Fruit fly (Drosophila melanogaster) whole organism, prepupa: Measurements from ENCODE around the gene Sema5c.

Experiments used
- Blimp-1 ChIP-seq: fragments of 200-800 bp; sonication (Bioruptor generic); optimal IDR thresholded peaks from 3 replicates; lab custom pipeline; 2017; ENCODE audit warnings: missing biosample characterization, missing genetic modification characterization, mild to moderate bottlenecking, moderate library complexity, missing genetic modification reagents
- CG10631 ChIP-seq: fragments of 200-800 bp; sonication (Bioruptor generic); optimal IDR thresholded peaks from 2 replicates; lab custom pipeline; 2016; ENCODE audit warnings: missing biosample characterization, missing genetic modification characterization
- CG10669 ChIP-seq: fragments of 200-800 bp; sonication (Bioruptor generic); optimal IDR thresholded peaks from 3 replicates; lab custom pipeline; 2018; ENCODE audit warnings: missing biosample characterization, mild to moderate bottlenecking, missing genetic modification characterization, moderate library complexity
- CG11294 ChIP-seq: fragments of 200-800 bp; sonication (Bioruptor generic); IDR thresholded peaks from 2 replicates; pipeline ENCODE4 v1.3.6; 2022; ENCODE audit warnings: missing biosample characterization, missing genetic modification characterization
- CG11762 ChIP-seq: fragments of 200-800 bp; sonication (Bioruptor generic); optimal IDR thresholded peaks from 3 replicates; lab custom pipeline; 2016; ENCODE audit warnings: missing biosample characterization, missing genetic modification characterization; ENCODE audit not compliant: insufficient read depth
- CG15336 ChIP-seq: fragments of 200-800 bp; sonication (Bioruptor generic); IDR thresholded peaks from 2 replicates; pipeline ENCODE4 v1.3.6; 2022; ENCODE audit warnings: missing biosample characterization, missing genetic modification characterization
- CG1621 ChIP-seq: fragments of 200-800 bp; sonication (Bioruptor generic); optimal IDR thresholded peaks from 3 replicates; lab custom pipeline; 2018; ENCODE audit warnings: missing biosample characterization, mild to moderate bottlenecking, missing genetic modification characterization
- CG16779 ChIP-seq: fragments of 200-800 bp; sonication (Bioruptor generic); optimal IDR thresholded peaks from 3 replicates; lab custom pipeline; 2017; ENCODE audit warnings: missing biosample characterization, mild to moderate bottlenecking, missing genetic modification characterization
- CG3032 ChIP-seq: fragments of 200-800 bp; optimal IDR thresholded peaks from 2 replicates; lab custom pipeline; 2019; ENCODE audit warnings: missing biosample characterization, mild to moderate bottlenecking, missing genetic modification characterization, moderate library complexity
- CG31627 ChIP-seq: fragments of 200-800 bp; sonication (Bioruptor generic); optimal IDR thresholded peaks from 3 replicates; lab custom pipeline; 2016; ENCODE audit warnings: missing biosample characterization, missing genetic modification characterization
- CG32006 ChIP-seq: fragments of 200-800 bp; sonication (Bioruptor generic); optimal IDR thresholded peaks from 3 replicates; lab custom pipeline; 2017; ENCODE audit warnings: missing biosample characterization, mild to moderate bottlenecking, missing genetic modification characterization
- CG34406 ChIP-seq: fragments of 200-800 bp; sonication (Bioruptor generic); optimal IDR thresholded peaks from 3 replicates; lab custom pipeline; 2016; ENCODE audit warnings: missing biosample characterization, missing genetic modification characterization
- CG3919 ChIP-seq: fragments of 200-800 bp; sonication (Bioruptor generic); optimal IDR thresholded peaks from 3 replicates; lab custom pipeline; 2016; ENCODE audit warnings: missing biosample characterization, missing genetic modification characterization
- CG6163 ChIP-seq: fragments of 200-800 bp; sonication (Bioruptor generic); IDR thresholded peaks from 3 replicates; pipeline ENCODE4 v1.3.6; 2022; ENCODE audit warnings: missing biosample characterization, missing genetic modification characterization
- CG6276 ChIP-seq: fragments of 200-800 bp; sonication (Bioruptor generic); optimal IDR thresholded peaks from 2 replicates; lab custom pipeline; 2017; ENCODE audit warnings: missing biosample characterization, mild to moderate bottlenecking, missing genetic modification characterization
- CG6792 ChIP-seq: fragments of 200-800 bp; sonication (Bioruptor generic); optimal IDR thresholded peaks from 3 replicates; lab custom pipeline; 2016; ENCODE audit warnings: missing biosample characterization, missing genetic modification characterization
- CG6808 ChIP-seq: fragments of 200-800 bp; sonication (Bioruptor generic); optimal IDR thresholded peaks from 3 replicates; lab custom pipeline; 2017; ENCODE audit warnings: missing biosample characterization, missing genetic modification characterization, mild to moderate bottlenecking, moderate library complexity, missing genetic modification reagents
- CG6854 ChIP-seq: fragments of 200-800 bp; sonication (Bioruptor generic); optimal IDR thresholded peaks from 2 replicates; lab custom pipeline; 2017; ENCODE audit warnings: missing biosample characterization, mild to moderate bottlenecking, missing genetic modification characterization
- CG8119 ChIP-seq: fragments of 200-800 bp; sonication (Bioruptor generic); IDR thresholded peaks from 3 replicates; pipeline ENCODE4 v1.3.6; 2022; ENCODE audit warnings: missing biosample characterization, missing genetic modification characterization
- CG8319 ChIP-seq: fragments of 200-800 bp; sonication (Bioruptor generic); optimal IDR thresholded peaks from 3 replicates; lab custom pipeline; 2016; ENCODE audit warnings: missing biosample characterization, missing genetic modification characterization
- CG8632 ChIP-seq: fragments of 200-800 bp; sonication (Bioruptor generic); optimal IDR thresholded peaks from 3 replicates; lab custom pipeline; 2016; ENCODE audit warnings: missing biosample characterization, missing genetic modification characterization
- Eip75B ChIP-seq: fragments of 200-800 bp; sonication (Bioruptor generic); optimal IDR thresholded peaks from 3 replicates; lab custom pipeline; 2016; ENCODE audit warnings: missing biosample characterization, missing genetic modification characterization
- Eip78C ChIP-seq: fragments of 200-800 bp; sonication (Bioruptor generic); peaks from one replicate; lab custom pipeline; 2016; ENCODE audit warnings: missing biosample characterization, missing genetic modification characterization
- Eip93F ChIP-seq: fragments of 200-800 bp; sonication (Bioruptor generic); optimal IDR thresholded peaks from 2 replicates; lab custom pipeline; 2016; ENCODE audit warnings: missing biosample characterization, mild to moderate bottlenecking, missing genetic modification characterization
- Ets21C ChIP-seq: fragments of 200-800 bp; sonication (Bioruptor generic); optimal IDR thresholded peaks from 3 replicates; lab custom pipeline; 2016; ENCODE audit warnings: missing biosample characterization, missing genetic modification characterization
- Ets96B ChIP-seq: fragments of 200-800 bp; optimal IDR thresholded peaks from 2 replicates; lab custom pipeline; 2019; ENCODE audit warnings: missing biosample characterization, mild to moderate bottlenecking, missing genetic modification characterization, moderate library complexity
- Gug ChIP-seq: fragments of 200-800 bp; sonication (Bioruptor generic); IDR thresholded peaks from 2 replicates; pipeline ENCODE4 v1.3.6; 2022; ENCODE audit warnings: missing biosample characterization, missing genetic modification characterization
- Hr38 ChIP-seq: sonication (Bioruptor generic); optimal IDR thresholded peaks from 2 replicates; lab custom pipeline; 2016; ENCODE audit warnings: missing biosample characterization, missing genetic modification characterization
- Hr39 ChIP-seq: fragments of 200-800 bp; sonication (Bioruptor generic); optimal IDR thresholded peaks from 2 replicates; lab custom pipeline; 2016; ENCODE audit warnings: missing biosample characterization, missing genetic modification characterization
- Hr4 ChIP-seq: fragments of 200-800 bp; sonication (Bioruptor generic); optimal IDR thresholded peaks from 3 replicates; lab custom pipeline; 2016; ENCODE audit warnings: missing biosample characterization, missing genetic modification characterization
- Lpt ChIP-seq: fragments of 200-800 bp; sonication (Bioruptor generic); optimal IDR thresholded peaks from 3 replicates; lab custom pipeline; 2016; ENCODE audit warnings: missing biosample characterization, missing genetic modification characterization
- OdsH ChIP-seq: fragments of 200-800 bp; sonication (Bioruptor generic); optimal IDR thresholded peaks from 3 replicates; lab custom pipeline; 2016; ENCODE audit warnings: missing biosample characterization, missing genetic modification characterization
- Smox ChIP-seq: fragments of 200-800 bp; sonication (Bioruptor generic); optimal IDR thresholded peaks from 3 replicates; lab custom pipeline; 2016; ENCODE audit warnings: missing biosample characterization, missing genetic modification characterization
- Sox102F ChIP-seq: fragments of 200-800 bp; sonication (Bioruptor generic); optimal IDR thresholded peaks from 2 replicates; lab custom pipeline; 2016; ENCODE audit warnings: missing biosample characterization, mild to moderate bottlenecking, missing genetic modification characterization
- Sox14 ChIP-seq: fragments of 200-800 bp; sonication (Bioruptor generic); optimal IDR thresholded peaks from 3 replicates; lab custom pipeline; 2016; ENCODE audit warnings: missing biosample characterization, missing genetic modification characterization
- achi ChIP-seq: fragments of 200-800 bp; sonication (Bioruptor generic); optimal IDR thresholded peaks from 3 replicates; lab custom pipeline; 2016; ENCODE audit warnings: missing biosample characterization, missing genetic modification characterization
- acj6 ChIP-seq: fragments of 200-800 bp; sonication (Bioruptor generic); optimal IDR thresholded peaks from 3 replicates; lab custom pipeline; 2016; ENCODE audit warnings: missing biosample characterization, missing genetic modification characterization
- cyc ChIP-seq: fragments of 200-800 bp; sonication (Bioruptor generic); optimal IDR thresholded peaks from 3 replicates; lab custom pipeline; 2016; ENCODE audit warnings: missing biosample characterization, missing genetic modification characterization
- dac ChIP-seq: fragments of 200-800 bp; sonication (Bioruptor generic); optimal IDR thresholded peaks from 2 replicates; lab custom pipeline; 2017; ENCODE audit warnings: missing biosample characterization, mild to moderate bottlenecking, missing genetic modification characterization
- dsx ChIP-seq: fragments of 200-800 bp; optimal IDR thresholded peaks from 3 replicates; lab custom pipeline; 2019; ENCODE audit warnings: missing biosample characterization, mild to moderate bottlenecking, missing genetic modification characterization, moderate library complexity; ENCODE audit not compliant: poor library complexity, severe bottlenecking
- eg ChIP-seq: fragments of 200-800 bp; sonication (Bioruptor generic); IDR thresholded peaks from 3 replicates; pipeline ENCODE4 v1.3.6; 2022; ENCODE audit warnings: missing biosample characterization, missing genetic modification characterization
- esn ChIP-seq: fragments of 200-800 bp; sonication (Bioruptor generic); optimal IDR thresholded peaks from 2 replicates; lab custom pipeline; 2016; ENCODE audit warnings: missing biosample characterization, mild to moderate bottlenecking, missing genetic modification characterization, moderate library complexity
- fd59A ChIP-seq: fragments of 200-800 bp; sonication (Bioruptor generic); optimal IDR thresholded peaks from 2 replicates; lab custom pipeline; 2017; ENCODE audit warnings: missing biosample characterization, mild to moderate bottlenecking, missing genetic modification characterization, missing genetic modification reagents
- fd85E ChIP-seq: fragments of 200-800 bp; sonication (Bioruptor generic); optimal IDR thresholded peaks from 3 replicates; lab custom pipeline; 2016; ENCODE audit warnings: missing biosample characterization, missing genetic modification characterization
- fkh ChIP-seq: fragments of 200-800 bp; sonication (Bioruptor generic); optimal IDR thresholded peaks from 3 replicates; lab custom pipeline; 2017; ENCODE audit warnings: missing biosample characterization, mild to moderate bottlenecking, missing genetic modification characterization, moderate library complexity
- lz ChIP-seq: fragments of 200-800 bp; sonication (Bioruptor generic); optimal IDR thresholded peaks from 3 replicates; lab custom pipeline; 2016; ENCODE audit warnings: missing biosample characterization, missing genetic modification characterization
- net ChIP-seq: fragments of 200-800 bp; sonication (Bioruptor generic); optimal IDR thresholded peaks from 3 replicates; lab custom pipeline; 2016; ENCODE audit warnings: missing biosample characterization, missing genetic modification characterization
- salr ChIP-seq, 2 experiments: fragments of 200-800 bp; sonication (Bioruptor generic); optimal IDR thresholded peaks; 3 replicates each; lab custom pipeline; 2016 to 2018; ENCODE audit warnings: missing biosample characterization in 2 of 2, missing genetic modification characterization in 2 of 2, mild to moderate bottlenecking in 1 of 2
- spab ChIP-seq: fragments of 200-800 bp; sonication (Bioruptor generic); optimal IDR thresholded peaks from 2 replicates; lab custom pipeline; 2017; ENCODE audit warnings: missing biosample characterization, mild to moderate bottlenecking, missing genetic modification characterization, missing genetic modification reagents
- ss ChIP-seq, 2 experiments: fragments of 200-800 bp; sonication (Bioruptor generic); optimal IDR thresholded peaks; 2 replicates in 1 of 2; 3 replicates in 1 of 2; lab custom pipeline; 2017 to 2018; ENCODE audit warnings: mild to moderate bottlenecking in 2 of 2, missing biosample characterization in 2 of 2, missing genetic modification characterization in 2 of 2, moderate library complexity in 1 of 2
- svp ChIP-seq: fragments of 200-800 bp; sonication (Bioruptor generic); peaks from one replicate; lab custom pipeline; 2016; ENCODE audit warnings: missing biosample characterization, missing genetic modification characterization
- topi ChIP-seq: fragments of 200-800 bp; sonication (Bioruptor generic); optimal IDR thresholded peaks from 3 replicates; lab custom pipeline; 2016; ENCODE audit warnings: missing biosample characterization, missing genetic modification characterization

The Sema5c gene

dm6 chr3L:12077348-12077747 lies 4.3 kb downstream of the Sema5c start:
- TF ChIP-seq dac (GFP tag; lab: Kevin White, UChicago): peak; percentile 51
- peak; percentile 86 for TF ChIP-seq svp
- TF ChIP-seq CG34406 (GFP tag; lab: Kevin White, UChicago): peak; percentile 78
- peak; percentile 69 for TF ChIP-seq Hr39
- TF ChIP-seq CG6808 (GFP tag; lab: Kevin White, UChicago): peak; percentile 80
- TF ChIP-seq esn (GFP tag; lab: Kevin White, UChicago): peak; percentile 78
- peak; percentile 86 for TF ChIP-seq acj6
- peak; percentile 43 for TF ChIP-seq Blimp-1 (GFP tag; lab: Kevin White, UChicago)
- TF ChIP-seq cyc (GFP tag; lab: Kevin White, UChicago): peak; percentile 71
- TF ChIP-seq fd59A: peak; percentile 77
- TF ChIP-seq salr (GFP tag; optimal IDR thresholded peaks at IDR 0.05; lab: Kevin White, UChicago): peak; percentile 34 to 82
- no peak for TF ChIP-seq Hr38 (GFP tag; lab: Kevin White, UChicago)
- TF ChIP-seq Sox102F (GFP tag; lab: Kevin White, UChicago): peak; percentile 75
- peak; percentile 53 for TF ChIP-seq CG16779
- TF ChIP-seq lz (GFP tag; lab: Kevin White, UChicago): peak; percentile 61
- peak; percentile 67 for TF ChIP-seq CG31627 (GFP tag; lab: Kevin White, UChicago)
- peak; percentile 24 for TF ChIP-seq fd85E (GFP tag; lab: Kevin White, UChicago)
- peak; percentile 68 for TF ChIP-seq CG1621 (tag; lab: Kevin White, UChicago)
- TF ChIP-seq CG32006: peak; percentile 88
- TF ChIP-seq CG15336: peak; percentile 90
- peak; percentile 68 for TF ChIP-seq CG8319 (GFP tag; lab: Kevin White, UChicago)
- TF ChIP-seq CG11762 (GFP tag; lab: Kevin White, UChicago): peak; percentile 70
- peak; percentile 82 for TF ChIP-seq Eip75B (GFP tag; lab: Kevin White, UChicago)
- TF ChIP-seq CG8119 (GFP tag; lab: Robert Waterston, UW): peak; percentile 89
- peak; percentile 83 for TF ChIP-seq Sox14 (GFP tag; lab: Kevin White, UChicago)
- peak; percentile 76 for TF ChIP-seq Lpt
- peak; percentile 75 for TF ChIP-seq CG10669 (GFP tag; lab: Kevin White, UChicago)
- TF ChIP-seq OdsH (GFP tag; lab: Kevin White, UChicago): peak; percentile 85
- peak; percentile 79 for TF ChIP-seq CG8632 (GFP tag; lab: Kevin White, UChicago)
- peak; percentile 74 for TF ChIP-seq topi (GFP tag; lab: Kevin White, UChicago)
- peak; percentile 74 for TF ChIP-seq CG10631
- TF ChIP-seq CG6163: peak; percentile 89
- peak; percentile 71 for TF ChIP-seq Ets96B (tag; lab: Kevin White, UChicago)
- peak; percentile 77 for TF ChIP-seq spab (GFP tag; lab: Kevin White, UChicago)
- TF ChIP-seq CG11294 (GFP tag; lab: Robert Waterston, UW): peak; percentile 54
- TF ChIP-seq CG6854: peak; percentile 24
- TF ChIP-seq CG6276 (GFP tag; lab: Kevin White, UChicago): peak; percentile 83
- TF ChIP-seq achi: peak; percentile 82
- TF ChIP-seq Smox: peak; percentile 77
- peak; percentile 93 for TF ChIP-seq Eip78C (GFP tag; lab: Kevin White, UChicago)
- TF ChIP-seq Eip93F (GFP tag; lab: Kevin White, UChicago): peak; percentile 32
- TF ChIP-seq Hr4 (GFP tag; lab: Kevin White, UChicago): peak; percentile 89
- TF ChIP-seq fkh (GFP tag; lab: Kevin White, UChicago): no peak
- peak; percentile 78 for TF ChIP-seq net (GFP tag; lab: Kevin White, UChicago)
- peak; percentile 60 to 71 for TF ChIP-seq ss (GFP tag; optimal IDR thresholded peaks at IDR 0.05; lab: Kevin White, UChicago)
- TF ChIP-seq Ets21C (GFP tag; lab: Kevin White, UChicago): peak; percentile 16
- peak; percentile 71 for TF ChIP-seq CG6792
- peak; percentile 88 for TF ChIP-seq eg (GFP tag; lab: Robert Waterston, UW)
- peak; percentile 62 for TF ChIP-seq Gug (GFP tag; lab: Robert Waterston, UW)
- peak; percentile 89 for TF ChIP-seq CG3919
- TF ChIP-seq CG3032 (tag; lab: Kevin White, UChicago): peak; percentile 71
- TF ChIP-seq dsx: peak; percentile 46
